Worm (Caenorhabditis elegans): ENCODE results near the gene F28B4.1.

The F28B4.1 gene

ce11 chrX:3181376-3181775 is 23.5 kb upstream of the F28B4.1 start:
- TF ChIP-seq flt-1 (GFP tag; IDR thresholded peaks at IDR 0.05) (no peak), ztf-23 (GFP tag; IDR thresholded peaks at IDR 0.05) (no peak), med-1 (GFP tag; optimal IDR thresholded peaks at IDR 0.05; ENCODE audit: insufficient read depth) (no peak), T22C8.4 (GFP tag; IDR thresholded peaks at IDR 0.05) (no peak), ztf-29 (GFP tag; IDR thresholded peaks at IDR 0.05) (no peak), cog-1 (tag; optimal IDR thresholded peaks at IDR 0.05) (no peak), klf-2 (GFP tag; conservative IDR thresholded peaks at IDR 0.05) (no peak), ref-1 (GFP tag; conservative IDR thresholded peaks at IDR 0.05) (no peak), tab-1 (GFP tag; IDR thresholded peaks at IDR 0.05) (no peak)

DNA sequence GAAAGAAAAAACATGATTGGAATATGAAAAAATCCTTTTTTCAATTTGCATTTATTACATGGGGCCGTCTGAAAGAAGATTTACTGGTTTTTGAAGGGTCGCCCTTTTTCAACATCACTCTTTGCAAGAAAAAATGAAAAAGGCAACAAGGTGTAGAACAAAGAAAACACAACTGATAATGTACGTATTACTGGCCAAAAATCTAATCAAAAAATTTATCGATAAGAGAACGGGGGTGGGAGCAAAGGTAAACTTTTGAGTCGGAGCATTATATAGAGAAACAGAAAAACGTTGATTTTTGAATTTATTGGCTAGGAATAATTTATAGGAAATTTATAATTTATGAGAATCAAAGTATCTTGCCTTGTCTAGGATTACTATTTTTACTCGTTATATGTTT is 23.0 kb upstream of the F28B4.1 start:
- TF ChIP-seq ztf-29 (GFP tag; IDR thresholded peaks at IDR 0.05) (no peak), flt-1 (GFP tag; IDR thresholded peaks at IDR 0.05) (no peak), cog-1 (tag; optimal IDR thresholded peaks at IDR 0.05) (no peak), ref-1 (GFP tag; conservative IDR thresholded peaks at IDR 0.05) (no peak), ztf-23 (GFP tag; IDR thresholded peaks at IDR 0.05) (no peak), T22C8.4 (GFP tag; IDR thresholded peaks at IDR 0.05) (no peak), med-1 (GFP tag; optimal IDR thresholded peaks at IDR 0.05; ENCODE audit: insufficient read depth) (no peak), klf-2 (GFP tag; conservative IDR thresholded peaks at IDR 0.05) (no peak), tab-1 (GFP tag; IDR thresholded peaks at IDR 0.05) (no peak)

ce11 chrX:3184649-3185048 is 20.2 kb upstream of the F28B4.1 start:
- TF ChIP-seq cog-1 (tag; optimal IDR thresholded peaks at IDR 0.05) = no peak
- TF ChIP-seq ref-1 (GFP tag; conservative IDR thresholded peaks at IDR 0.05) = no peak
- TF ChIP-seq tab-1 (GFP tag; IDR thresholded peaks at IDR 0.05) = no peak
- no peak for TF ChIP-seq flt-1 (GFP tag; IDR thresholded peaks at IDR 0.05)
- no peak for TF ChIP-seq med-1 (GFP tag; optimal IDR thresholded peaks at IDR 0.05; ENCODE audit: insufficient read depth)
- no peak for TF ChIP-seq T22C8.4 (GFP tag; IDR thresholded peaks at IDR 0.05)
- no peak for TF ChIP-seq ztf-23 (GFP tag; IDR thresholded peaks at IDR 0.05)
- TF ChIP-seq klf-2 (GFP tag; conservative IDR thresholded peaks at IDR 0.05) = no peak
- no peak for TF ChIP-seq ztf-29 (GFP tag; IDR thresholded peaks at IDR 0.05)

- TF ChIP-seq tab-1 (GFP tag; IDR thresholded peaks at IDR 0.05) (no peak), klf-2 (GFP tag; conservative IDR thresholded peaks at IDR 0.05) (no peak), ztf-29 (GFP tag; IDR thresholded peaks at IDR 0.05) (no peak), cog-1 (tag; optimal IDR thresholded peaks at IDR 0.05) (no peak), T22C8.4 (GFP tag; IDR thresholded peaks at IDR 0.05) (no peak), flt-1 (GFP tag; IDR thresholded peaks at IDR 0.05) (no peak)
Observed at ce11 chrX:3190193-3190592, 14.7 kb upstream of the F28B4.1 start.

ce11 chrX:3191353-3192065 is 13.4 kb upstream of the F28B4.1 start:
- TF ChIP-seq ztf-23 (GFP tag; IDR thresholded peaks at IDR 0.05) (no peak), flt-1 (GFP tag; IDR thresholded peaks at IDR 0.05) (no peak), ztf-29 (GFP tag; IDR thresholded peaks at IDR 0.05) (no peak), med-1 (GFP tag; optimal IDR thresholded peaks at IDR 0.05; ENCODE audit: insufficient read depth) (no peak), tab-1 (GFP tag; IDR thresholded peaks at IDR 0.05) (no peak), T22C8.4 (GFP tag; IDR thresholded peaks at IDR 0.05) (no peak), ref-1 (GFP tag; conservative IDR thresholded peaks at IDR 0.05) (no peak), klf-2 (GFP tag; conservative IDR thresholded peaks at IDR 0.05) (no peak)

DNA sequence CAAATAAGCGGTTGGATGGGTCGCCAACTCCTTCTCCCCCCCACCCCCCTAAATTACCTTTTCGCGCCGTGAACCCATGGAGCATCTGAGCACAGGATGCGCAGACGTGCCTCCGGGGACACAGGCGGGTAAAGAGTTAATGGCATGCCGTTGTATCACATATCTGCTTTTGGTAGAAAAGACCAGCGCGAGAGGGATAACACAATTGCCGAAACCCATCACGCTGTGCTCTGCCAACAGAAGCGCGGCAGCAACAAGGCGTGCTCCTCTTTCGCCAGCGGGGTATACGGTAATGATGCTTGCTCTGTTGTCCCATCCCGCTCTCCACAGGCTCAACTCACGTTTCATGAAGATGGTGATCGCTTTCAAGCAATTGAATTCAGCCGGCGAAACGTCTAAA is 7.6 kb upstream of the F28B4.1 start:
- TF ChIP-seq ztf-29 (GFP tag; IDR thresholded peaks at IDR 0.05) (no peak), ref-1 (GFP tag; conservative IDR thresholded peaks at IDR 0.05) (no peak), med-1 (GFP tag; optimal IDR thresholded peaks at IDR 0.05; ENCODE audit: insufficient read depth) (no peak), klf-2 (GFP tag; conservative IDR thresholded peaks at IDR 0.05) (no peak), T22C8.4 (GFP tag; IDR thresholded peaks at IDR 0.05) (no peak), tab-1 (GFP tag; IDR thresholded peaks at IDR 0.05) (no peak), flt-1 (GFP tag; IDR thresholded peaks at IDR 0.05) (no peak), ztf-23 (GFP tag; IDR thresholded peaks at IDR 0.05) (no peak)

ce11 chrX:3199249-3199648 is 5.6 kb upstream of the F28B4.1 start, which contains the start of gene fax-1:
fax-1 (minus strand) TSS chrX:3199349.
- no peak for TF ChIP-seq med-1 (GFP tag; optimal IDR thresholded peaks at IDR 0.05; ENCODE audit: insufficient read depth)
- no peak for TF ChIP-seq klf-2 (GFP tag; conservative IDR thresholded peaks at IDR 0.05)
- no peak for TF ChIP-seq flt-1 (GFP tag; IDR thresholded peaks at IDR 0.05)

DNA sequence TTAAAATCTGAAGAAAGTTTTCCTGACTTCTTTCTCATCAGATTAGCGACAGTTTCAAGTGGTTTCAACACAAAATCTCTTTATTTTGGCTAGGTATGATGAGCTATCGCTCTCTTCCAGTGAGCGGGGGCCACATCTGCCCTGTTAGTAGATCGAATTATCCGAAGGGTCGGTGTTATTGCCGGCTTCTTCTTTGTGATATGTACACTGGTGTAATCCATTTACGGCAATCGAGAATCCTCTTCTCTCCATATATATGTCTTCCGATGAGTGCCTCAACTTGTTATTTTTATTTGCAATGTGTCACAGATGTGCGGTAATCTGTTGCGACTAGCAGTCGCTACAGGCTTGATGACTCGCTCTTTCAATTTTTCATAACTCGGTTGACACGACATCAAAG is 2.5 kb upstream of the F28B4.1 start:
- TF ChIP-seq ztf-29 (GFP tag; IDR thresholded peaks at IDR 0.05) (no peak), cog-1 (tag; optimal IDR thresholded peaks at IDR 0.05) (no peak), flt-1 (GFP tag; IDR thresholded peaks at IDR 0.05) (no peak), tab-1 (GFP tag; IDR thresholded peaks at IDR 0.05) (no peak), ref-1 (GFP tag; conservative IDR thresholded peaks at IDR 0.05) (no peak), T22C8.4 (GFP tag; IDR thresholded peaks at IDR 0.05) (no peak), med-1 (GFP tag; optimal IDR thresholded peaks at IDR 0.05; ENCODE audit: insufficient read depth) (no peak), ztf-23 (GFP tag; IDR thresholded peaks at IDR 0.05) (no peak), klf-2 (GFP tag; conservative IDR thresholded peaks at IDR 0.05) (no peak)

DNA sequence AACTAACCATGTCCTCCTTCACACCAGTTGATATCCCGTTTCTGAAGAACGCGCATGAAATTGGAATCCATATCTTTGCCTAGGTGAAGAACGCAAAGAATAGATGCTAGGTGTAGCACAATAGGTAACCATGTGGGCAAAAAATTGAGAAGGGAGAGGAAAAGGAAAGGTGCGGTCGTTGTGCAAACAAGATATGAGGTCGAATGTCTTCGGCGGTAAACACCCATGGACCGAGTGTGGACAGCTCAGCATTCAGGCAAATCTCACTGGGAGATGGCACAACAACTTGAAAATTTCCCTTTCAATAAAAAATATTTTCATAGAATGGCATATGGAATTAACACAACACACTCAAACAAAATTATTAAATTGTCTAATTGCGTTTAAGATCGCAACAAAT is 4.6 kb downstream of the F28B4.1 start, which contains the start of gene F28B4.4:
F28B4.4 (minus strand) TSS at position 101 of the 400 bp plus-strand sequence.
- TF ChIP-seq med-1 (GFP tag; optimal IDR thresholded peaks at IDR 0.05; ENCODE audit: insufficient read depth) = no peak
- no peak for TF ChIP-seq ztf-23 (GFP tag; IDR thresholded peaks at IDR 0.05)
- TF ChIP-seq klf-2 (GFP tag; conservative IDR thresholded peaks at IDR 0.05) = no peak
- no peak for TF ChIP-seq flt-1 (GFP tag; IDR thresholded peaks at IDR 0.05)
- no peak for TF ChIP-seq T22C8.4 (GFP tag; IDR thresholded peaks at IDR 0.05)
- TF ChIP-seq tab-1 (GFP tag; IDR thresholded peaks at IDR 0.05) = no peak
- TF ChIP-seq ztf-29 (GFP tag; IDR thresholded peaks at IDR 0.05) = no peak
- TF ChIP-seq cog-1 (tag; optimal IDR thresholded peaks at IDR 0.05) = no peak
- no peak for TF ChIP-seq ref-1 (GFP tag; conservative IDR thresholded peaks at IDR 0.05)

DNA sequence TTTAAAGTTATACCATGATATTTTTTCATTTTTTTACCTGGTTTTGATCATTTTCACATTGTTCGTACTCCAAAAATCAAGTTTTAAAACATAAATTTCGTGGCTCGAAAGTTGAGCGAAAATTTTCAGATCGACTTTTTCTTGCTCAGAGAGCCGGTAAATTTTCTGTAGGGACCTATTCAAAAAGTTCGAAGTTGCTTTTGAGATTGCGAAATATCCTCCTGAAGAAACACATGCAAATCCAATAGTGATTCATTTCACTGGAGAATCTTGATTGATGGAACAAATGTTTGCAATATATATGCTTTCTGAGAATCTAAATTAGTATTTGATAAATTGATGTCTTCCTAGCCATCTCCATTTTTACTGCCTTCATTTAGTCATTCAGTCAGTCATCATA is 11.8 kb downstream of the F28B4.1 start:
- TF ChIP-seq klf-2 (GFP tag; conservative IDR thresholded peaks at IDR 0.05) (no peak), T22C8.4 (GFP tag; IDR thresholded peaks at IDR 0.05) (no peak), ztf-29 (GFP tag; IDR thresholded peaks at IDR 0.05) (no peak), cog-1 (tag; optimal IDR thresholded peaks at IDR 0.05) (no peak), tab-1 (GFP tag; IDR thresholded peaks at IDR 0.05) (no peak), med-1 (GFP tag; optimal IDR thresholded peaks at IDR 0.05; ENCODE audit: insufficient read depth) (no peak), ref-1 (GFP tag; conservative IDR thresholded peaks at IDR 0.05) (no peak), flt-1 (GFP tag; IDR thresholded peaks at IDR 0.05) (no peak), ztf-23 (GFP tag; IDR thresholded peaks at IDR 0.05) (no peak)
